Worm (Caenorhabditis elegans) whole organism, midembryonic: ENCODE measurements around the gene R13A5.10.
"Not testable (repeated sequence)": the region's sequence is repeated elsewhere in the genome, so short reads cannot be mapped to it uniquely, and the experiment has no call there.

Experiments
- T22C8.4 ChIP-seq: fragments of 200-800 bp; sonication (Bioruptor generic); IDR thresholded peaks from 2 replicates; pipeline ENCODE4 v1.3.6; 2022; ENCODE audit warnings: missing genetic modification characterization, missing compliant biosample characterization
- cog-1 ChIP-seq: sonication (generic microtip); optimal IDR thresholded peaks from 2 replicates; lab custom pipeline; 2016; ENCODE audit warnings: missing genetic modification characterization, missing compliant biosample characterization
- flt-1 ChIP-seq: fragments of 200-800 bp; sonication (Bioruptor generic); IDR thresholded peaks from 2 replicates; pipeline ENCODE4 v1.3.6; 2022; ENCODE audit warnings: missing genetic modification characterization, missing compliant biosample characterization
- klf-2 ChIP-seq: fragments of 200-800 bp; sonication (Bioruptor generic); conservative IDR thresholded peaks from 2 replicates; pipeline ENCODE4 v1.3.6; 2022; ENCODE audit warnings: missing genetic modification reagents, missing genetic modification characterization, missing compliant biosample characterization
- med-1 ChIP-seq: sonication (generic microtip); optimal IDR thresholded peaks from 2 replicates; lab custom pipeline; 2017; ENCODE audit warnings: missing genetic modification characterization, mild to moderate bottlenecking, missing compliant biosample characterization, antibody characterized with exemption, missing genetic modification reagents; ENCODE audit not compliant: insufficient read depth
- ref-1 ChIP-seq: fragments of 200-800 bp; sonication (Bioruptor generic); conservative IDR thresholded peaks from 2 replicates; pipeline ENCODE4 v1.3.6; 2022; ENCODE audit warnings: missing genetic modification reagents, missing genetic modification characterization, missing compliant biosample characterization
- tab-1 ChIP-seq: fragments of 200-800 bp; sonication (Bioruptor generic); IDR thresholded peaks from 2 replicates; pipeline ENCODE4 v1.3.6; 2022; ENCODE audit warnings: missing genetic modification characterization, missing compliant biosample characterization
- ztf-23 ChIP-seq: fragments of 200-800 bp; sonication (Bioruptor generic); IDR thresholded peaks from 2 replicates; pipeline ENCODE4 v1.3.6; 2022; ENCODE audit warnings: missing genetic modification reagents, missing genetic modification characterization, missing compliant biosample characterization
- ztf-29 ChIP-seq: fragments of 200-800 bp; sonication (Bioruptor generic); IDR thresholded peaks from 2 replicates; pipeline ENCODE4 v1.3.6; 2022; ENCODE audit warnings: missing genetic modification reagents, missing genetic modification characterization, missing compliant biosample characterization

R13A5.10 gene

DNA sequence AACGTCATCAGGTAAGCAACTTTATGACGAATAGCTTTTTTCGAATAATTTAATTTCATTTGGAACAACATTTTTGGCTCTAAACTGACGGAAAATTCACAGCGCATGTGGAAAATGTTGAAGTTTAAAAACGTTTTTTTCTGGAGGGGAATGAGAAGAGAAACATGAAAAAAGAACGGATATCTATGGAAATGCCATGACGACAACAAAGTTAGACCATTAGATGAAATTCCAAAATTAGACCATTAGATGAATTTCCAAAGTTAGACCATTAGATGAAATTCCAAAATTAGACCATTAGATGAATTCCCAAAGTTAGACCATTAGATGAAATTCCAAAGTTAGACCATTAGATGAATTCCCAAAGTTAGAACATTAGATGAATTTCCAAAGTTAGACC lies 11.7 kb upstream of the R13A5.10 start, which contains the start of gene Y80D4G.2:
Gene Y80D4G.2, minus strand, starts transcription at position 101 of the 400 bp plus-strand sequence.
- not testable (repeated sequence) for TF ChIP-seq flt-1; med-1 (GFP tag; lab: Kevin White, UChicago); klf-2 (GFP tag; lab: Robert Waterston, UW)

DNA sequence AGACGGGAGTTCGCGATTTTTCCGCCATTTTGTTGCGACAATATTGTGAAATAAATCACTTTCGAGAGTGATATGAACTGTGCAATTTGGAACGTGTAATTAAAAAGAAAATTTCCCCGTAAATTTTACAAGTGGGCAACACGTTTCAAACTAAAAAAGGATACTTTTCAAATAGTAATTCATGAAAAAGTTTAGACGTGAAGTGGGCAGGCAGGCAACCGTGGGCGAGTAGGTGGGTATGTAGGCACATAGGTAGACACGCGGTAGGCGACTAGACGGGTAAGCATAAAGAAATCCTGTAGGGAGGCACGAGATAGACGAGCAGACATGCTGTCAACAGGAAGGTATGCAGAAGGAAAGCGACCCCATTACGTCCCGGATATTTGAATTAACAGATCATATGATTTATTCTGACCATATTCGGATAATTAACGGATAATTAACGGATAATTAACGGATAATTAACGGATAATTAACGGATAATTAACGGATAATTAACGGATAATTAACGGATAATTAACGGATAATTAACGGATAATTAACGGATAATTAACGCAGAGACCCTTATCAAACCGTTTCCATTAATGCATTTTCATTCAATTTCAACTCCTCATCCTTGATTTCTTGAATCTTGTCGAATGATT lies 10.6 kb upstream of the R13A5.10 start, which contains the start of gene R13A5.11:
Gene R13A5.11, minus strand, starts transcription at position 51 of the 644 bp plus-strand sequence.
- TF ChIP-seq tab-1 = no peak
- no peak for TF ChIP-seq med-1 (GFP tag; lab: Kevin White, UChicago)
- TF ChIP-seq ztf-23 (GFP tag; lab: Robert Waterston, UW) = no peak
- no peak for TF ChIP-seq T22C8.4 (GFP tag; lab: Robert Waterston, UW)
- TF ChIP-seq flt-1 = no peak
- no peak for TF ChIP-seq klf-2 (GFP tag; lab: Robert Waterston, UW)
- no peak for TF ChIP-seq cog-1
- no peak for TF ChIP-seq ref-1
- TF ChIP-seq ztf-29 (GFP tag; lab: Robert Waterston, UW) = no peak

DNA sequence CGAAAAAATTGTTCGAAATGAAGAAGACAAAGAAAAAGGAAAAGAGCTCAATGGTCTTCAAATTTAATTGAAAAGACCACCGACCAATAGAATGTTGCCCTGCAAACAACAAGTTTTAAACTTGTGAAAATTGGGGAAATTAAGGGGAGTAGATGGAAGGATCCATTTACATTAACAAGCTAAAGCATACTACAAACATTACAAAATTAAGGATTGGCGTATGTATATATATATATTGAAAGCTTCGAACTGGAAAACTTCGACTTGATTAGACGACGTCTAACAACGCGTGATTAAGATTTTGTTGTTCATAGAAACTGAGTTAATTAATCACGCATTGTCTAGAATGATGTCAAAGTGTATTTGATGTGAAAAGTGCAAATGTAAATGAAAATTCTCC lies 5.4 kb upstream of the R13A5.10 start, which contains the start of gene R13A5.15:
Gene R13A5.15, minus strand, starts transcription at position 101 of the 400 bp plus-strand sequence.
- TF ChIP-seq ztf-23 (GFP tag; lab: Robert Waterston, UW) (no peak), med-1 (GFP tag; lab: Kevin White, UChicago) (no peak)

DNA sequence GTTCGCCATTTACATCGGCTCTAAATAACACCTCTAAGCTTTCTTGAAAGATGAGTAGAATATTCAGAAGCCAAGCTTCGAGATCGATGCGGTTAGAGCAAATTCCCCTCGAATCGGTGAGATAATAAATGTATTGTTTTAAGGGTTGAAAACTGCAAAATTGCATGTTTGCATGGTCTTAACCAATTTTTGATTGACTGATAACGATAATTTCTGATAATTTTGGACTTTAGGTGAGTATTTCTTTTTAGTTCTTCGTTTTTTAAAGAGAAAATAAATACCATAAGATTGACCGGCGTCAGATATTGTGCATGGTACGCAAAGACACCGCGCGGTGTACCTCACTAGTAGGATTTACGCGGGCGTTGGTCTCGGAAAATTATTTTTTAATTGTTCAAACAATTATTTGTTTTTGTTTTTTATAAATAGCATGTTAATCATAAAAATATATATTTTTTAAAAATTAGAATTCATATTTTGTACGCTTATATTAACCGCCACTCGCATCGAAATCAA lies 1.4 kb upstream of the R13A5.10 start, which contains the start of gene cup-5:
Gene cup-5, plus strand, starts transcription at position 51 of the 516 bp plus-strand sequence.
- TF ChIP-seq flt-1 = 0 out of 2 replicates have a peak, but pooled peaks have one; percentile 50
- no peak for TF ChIP-seq klf-2 (GFP tag; lab: Robert Waterston, UW)

DNA sequence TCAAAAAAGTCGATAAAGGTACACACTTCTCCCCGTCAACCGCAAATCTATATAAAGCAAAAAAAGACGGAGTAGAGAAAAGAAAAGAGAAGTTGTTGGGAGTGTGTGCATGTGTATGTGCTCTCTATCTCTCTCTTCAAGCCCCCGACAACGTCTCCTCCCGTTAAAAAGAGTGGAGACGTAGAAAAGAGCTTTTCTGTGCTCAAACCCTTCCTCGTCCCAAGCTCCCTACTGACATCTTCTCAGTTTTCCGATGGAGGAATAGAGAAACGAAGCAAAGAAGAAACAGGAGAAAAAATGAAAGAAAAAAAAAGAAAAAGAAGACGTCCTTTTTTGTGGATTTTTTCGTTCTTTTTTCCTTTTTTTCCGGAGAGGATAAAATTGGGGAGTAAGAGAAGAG lies 2.2 kb downstream of the R13A5.10 start:
- no peak for TF ChIP-seq med-1 (GFP tag; lab: Kevin White, UChicago)
- no peak for TF ChIP-seq klf-2 (GFP tag; lab: Robert Waterston, UW)
- no peak for TF ChIP-seq ztf-29 (GFP tag; lab: Robert Waterston, UW)
- TF ChIP-seq T22C8.4 (GFP tag; lab: Robert Waterston, UW) = no peak

DNA sequence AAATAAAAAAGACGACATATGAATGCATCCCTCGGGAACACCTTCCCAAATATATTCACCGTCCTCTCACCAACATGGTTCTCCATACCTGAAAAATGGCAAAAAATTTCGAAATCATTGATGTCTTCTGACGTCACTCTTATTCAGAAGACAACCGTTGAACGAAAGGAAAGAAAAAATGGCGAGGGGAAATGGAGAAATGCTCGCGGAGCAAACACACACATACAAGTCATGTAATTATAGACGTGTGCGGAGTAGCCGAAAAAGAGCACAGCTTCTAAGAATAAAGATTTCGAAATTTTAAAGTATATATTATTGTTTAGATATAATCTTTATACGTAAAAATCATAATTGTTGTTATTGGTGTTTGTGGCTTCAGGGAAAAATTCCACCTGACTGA lies 3.5 kb downstream of the R13A5.10 start, which contains the start of gene mfsd-6:
Gene mfsd-6, minus strand, starts transcription at position 88 of the 400 bp plus-strand sequence.
- TF ChIP-seq T22C8.4 (GFP tag; lab: Robert Waterston, UW) (no peak), ztf-29 (GFP tag; lab: Robert Waterston, UW) (no peak), flt-1 (no peak), klf-2 (GFP tag; lab: Robert Waterston, UW) (no peak), tab-1 (no peak)

DNA sequence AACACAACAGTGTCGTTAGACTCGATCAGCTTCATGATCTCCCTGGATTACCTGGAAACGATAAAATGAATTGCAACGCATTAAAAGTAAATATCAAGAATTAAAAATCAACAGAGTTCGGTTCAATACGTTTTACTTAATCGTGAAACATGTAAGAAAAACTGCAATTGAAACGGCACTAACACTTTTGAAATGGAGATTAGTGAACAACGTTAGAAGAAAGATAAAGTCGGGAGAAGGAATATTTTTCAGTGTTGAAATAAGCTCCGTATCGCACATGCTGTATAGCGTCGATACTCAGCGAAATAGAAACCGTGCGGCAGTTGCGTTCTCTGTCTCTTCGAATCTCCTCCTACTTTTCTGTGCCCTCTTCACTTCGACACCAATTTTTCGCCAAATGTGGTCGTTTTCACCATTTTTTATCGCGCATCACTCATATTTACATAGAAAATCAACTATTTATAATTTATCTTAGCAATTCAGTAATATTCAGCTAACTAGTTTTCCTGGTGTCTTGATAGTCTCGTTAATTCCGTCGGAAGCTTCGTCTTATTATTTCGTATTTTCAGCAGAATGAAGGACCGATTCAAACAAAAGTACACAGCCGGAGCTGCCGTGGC lies 9.9 kb downstream of the R13A5.10 start, which contains the start of the genes rpl-9 and lpd-7:
Gene rpl-9, minus strand, starts transcription at position 51 of the 620 bp plus-strand sequence.
Gene lpd-7, plus strand, starts transcription at position 570 of the 620 bp plus-strand sequence.
- TF ChIP-seq flt-1 (0 out of 2 replicates have a peak, but pooled peaks have one; percentile 61), klf-2 (GFP tag; lab: Robert Waterston, UW) (no peak), cog-1 (peak; percentile 17), ztf-23 (GFP tag; lab: Robert Waterston, UW) (no peak), tab-1 (no peak), med-1 (GFP tag; lab: Kevin White, UChicago) (no peak), T22C8.4 (GFP tag; lab: Robert Waterston, UW) (no peak), ztf-29 (GFP tag; lab: Robert Waterston, UW) (no peak)

DNA sequence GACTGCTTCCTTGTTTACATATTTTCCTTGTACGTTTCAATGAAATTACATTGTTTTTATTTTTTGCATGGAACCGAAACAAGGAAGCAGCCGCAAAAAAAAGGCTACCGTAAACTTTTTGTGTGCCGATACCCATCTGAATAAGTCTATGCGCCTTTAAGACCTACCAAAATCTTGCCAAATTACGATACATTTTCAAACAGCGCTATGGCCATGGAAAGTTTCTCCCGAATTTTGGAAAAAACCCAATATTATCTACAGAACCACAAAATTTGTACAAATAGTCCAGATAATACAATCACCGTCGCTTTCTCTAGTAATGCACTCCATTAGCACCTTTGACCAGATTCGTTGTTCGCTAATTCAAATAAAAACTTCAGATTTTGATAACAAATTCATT lies 11.1 kb downstream of the R13A5.10 start:
- TF ChIP-seq T22C8.4 (GFP tag; lab: Robert Waterston, UW) = no peak
- no peak for TF ChIP-seq klf-2 (GFP tag; lab: Robert Waterston, UW)
- no peak for TF ChIP-seq tab-1
- no peak for TF ChIP-seq cog-1
- no peak for TF ChIP-seq med-1 (GFP tag; lab: Kevin White, UChicago)
- no peak for TF ChIP-seq ztf-29 (GFP tag; lab: Robert Waterston, UW)
- no peak for TF ChIP-seq flt-1
- TF ChIP-seq ref-1 = no peak
- no peak for TF ChIP-seq ztf-23 (GFP tag; lab: Robert Waterston, UW)

DNA sequence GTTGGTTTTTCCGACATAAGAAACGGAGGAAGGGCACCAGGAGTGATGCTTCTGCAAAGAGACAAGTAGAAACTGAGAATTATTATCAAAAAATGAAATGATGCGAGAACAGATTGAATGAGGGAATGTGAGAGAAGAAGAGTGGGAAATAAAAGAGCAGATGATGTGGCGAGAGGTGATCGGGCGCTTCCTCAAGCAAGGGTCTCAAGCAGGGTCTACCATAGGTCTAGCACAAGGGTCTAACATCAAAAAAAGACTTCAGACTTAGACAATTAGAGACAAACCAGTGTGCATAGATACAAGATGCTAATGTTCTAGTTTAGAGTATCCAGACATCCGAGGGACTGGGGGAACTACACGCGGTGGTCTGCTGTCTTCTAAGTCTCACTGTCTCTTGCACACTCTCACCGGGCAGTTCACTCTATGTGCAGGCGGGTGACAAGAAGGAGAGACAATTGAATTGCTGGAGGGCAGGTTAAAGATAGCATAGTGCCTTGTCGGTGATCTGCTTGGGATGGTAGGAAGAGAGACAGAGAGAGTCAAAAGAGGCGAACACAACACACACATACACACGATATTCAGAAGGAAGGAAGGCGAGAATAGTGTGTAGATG lies 12.6 kb downstream of the R13A5.10 start, which contains the start of gene R13A5.7:
Gene R13A5.7, minus strand, starts transcription at position 51 of the 613 bp plus-strand sequence.
- no peak for TF ChIP-seq med-1 (GFP tag; lab: Kevin White, UChicago)
- TF ChIP-seq tab-1 = no peak
- peak; percentile 18 for TF ChIP-seq cog-1
- TF ChIP-seq T22C8.4 (GFP tag; lab: Robert Waterston, UW) = no peak
- peak; percentile 18; the same call in 1 of the 2 replicates for TF ChIP-seq flt-1

DNA sequence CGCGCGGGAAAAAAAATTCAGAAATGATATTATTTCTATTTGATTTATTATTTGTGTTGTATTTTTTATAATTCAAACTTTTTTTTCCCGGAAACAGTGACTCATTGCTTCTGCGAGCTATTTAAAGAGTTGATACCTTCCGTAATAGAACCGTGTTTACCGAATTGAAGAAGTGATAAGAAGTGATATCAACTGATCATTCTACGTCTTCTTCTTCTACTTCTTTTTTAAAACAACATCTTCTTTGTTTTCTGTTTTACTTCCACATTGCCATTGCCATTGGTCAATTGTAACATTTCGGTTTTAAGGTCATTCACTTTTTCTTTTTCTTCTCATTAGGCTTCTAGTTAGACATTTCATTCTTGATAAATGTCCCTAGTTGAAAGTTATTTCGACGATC lies 16.7 kb downstream of the R13A5.10 start, which contains the start of gene ttr-32:
Gene ttr-32, plus strand, starts transcription at position 314 of the 400 bp plus-strand sequence.
- no peak for TF ChIP-seq med-1 (GFP tag; lab: Kevin White, UChicago)
- TF ChIP-seq tab-1 = no peak
- TF ChIP-seq cog-1 = no peak
- TF ChIP-seq ztf-23 (GFP tag; lab: Robert Waterston, UW) = no peak
- no peak for TF ChIP-seq T22C8.4 (GFP tag; lab: Robert Waterston, UW)
- no peak for TF ChIP-seq flt-1
- no peak for TF ChIP-seq ref-1
- no peak for TF ChIP-seq klf-2 (GFP tag; lab: Robert Waterston, UW)
